Worm (Caenorhabditis elegans) whole organism, late embryonic: ENCODE measurements around the gene cct-5.

ENCODE experiments used
- ceh-45 ChIP-seq: fragments of 200-800 bp; sonication (Bioruptor generic); IDR thresholded peaks from 2 replicates; pipeline ENCODE4 v1.3.6; 2022; ENCODE audit warnings: missing genetic modification reagents, missing genetic modification characterization, missing compliant biosample characterization
- dve-1 ChIP-seq: sonication (generic microtip); optimal IDR thresholded peaks from 2 replicates; lab custom pipeline; 2017; ENCODE audit warnings: antibody characterized with exemption, mild to moderate bottlenecking, missing genetic modification characterization, missing compliant biosample characterization
- hlh-13 ChIP-seq: fragments of 200-800 bp; sonication (Bioruptor generic); optimal IDR thresholded peaks from 2 replicates; lab custom pipeline; 2018; ENCODE audit warnings: mild to moderate bottlenecking, missing genetic modification characterization, missing compliant biosample characterization
- syd-9 ChIP-seq: sonication (generic microtip); optimal IDR thresholded peaks from 2 replicates; lab custom pipeline; 2016; ENCODE audit warnings: mild to moderate bottlenecking, missing genetic modification characterization, moderate library complexity, missing compliant biosample characterization

DNA sequence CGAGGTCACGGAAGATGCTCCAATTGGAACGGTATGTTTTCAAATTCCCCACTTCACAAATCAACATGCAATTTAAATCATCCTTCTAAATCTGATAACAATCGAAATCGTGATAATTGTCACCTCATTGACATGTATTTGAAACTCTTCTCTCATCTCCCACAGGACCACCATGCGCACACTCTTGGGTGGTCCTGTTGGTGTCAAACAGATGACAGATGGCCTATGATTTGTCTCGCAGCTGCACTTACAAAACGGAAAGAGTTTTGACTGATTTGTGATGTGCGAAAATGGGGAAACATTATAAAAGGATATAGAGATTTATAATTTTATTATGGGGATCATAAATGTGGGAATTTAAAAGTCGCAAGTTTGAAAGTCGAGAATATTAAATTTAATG is 15.5 kb upstream of the cct-5 start:
- no peak for TF ChIP-seq syd-9
- no peak for TF ChIP-seq dve-1 (tag; lab: Kevin White, UChicago)
- no peak for TF ChIP-seq ceh-45
- no peak for TF ChIP-seq hlh-13 (GFP tag; lab: Kevin White, UChicago)
